Worm (Caenorhabditis elegans): ENCODE results near the gene slcr-46.2.

DNA sequence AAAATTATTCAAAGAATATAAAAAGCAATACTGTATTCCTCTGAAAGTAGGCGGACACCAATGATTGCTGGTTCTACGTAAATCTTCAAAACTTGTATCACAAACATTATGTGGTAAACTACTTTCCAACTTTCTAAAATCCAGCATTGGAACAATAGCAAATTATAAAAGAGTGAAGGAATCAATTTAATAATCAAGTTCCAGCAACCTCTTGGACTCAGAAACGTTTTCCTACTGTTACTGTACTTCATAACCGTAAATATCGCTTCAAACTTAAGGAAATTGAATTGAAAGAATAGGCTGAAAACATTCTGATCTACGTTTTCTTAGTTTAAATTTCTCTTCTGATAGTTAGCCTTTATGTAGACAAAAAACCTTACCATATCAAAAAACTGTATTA is 13.7 kb upstream of the slcr-46.2 start:
- TF ChIP-seq zag-1 (tag; optimal IDR thresholded peaks at IDR 0.05) (no peak), ama-1 (optimal IDR thresholded peaks at IDR 0.05) (no peak), aly-2 (tag; optimal IDR thresholded peaks at IDR 0.05) (no peak)
